Comparison of ENCODE assay signal across 4 worm cellular contexts in genomic region chrII:8830917-8831316, ce11.
TF ChIP-seq lines count a peak whose summit lies in the region.

No protein-coding gene starts in this region.

TF ChIP-seq in whole organism, L1 larva, 84 proteins besides CTCF, POLR2A, EP300 and RAD21:
- TF ChIP-seq fkh-10 (GFP tag; optimal IDR thresholded peaks at IDR 0.05; lab: Kevin White, UChicago), result no peak
- TF ChIP-seq ets-5 (GFP tag; IDR thresholded peaks at IDR 0.05; lab: Robert Waterston, UW), result no peak
- TF ChIP-seq lin-14 (GFP tag; optimal IDR thresholded peaks at IDR 0.05; lab: Kevin White, UChicago), result peak; percentile 42
- TF ChIP-seq pax-3 (tag; optimal IDR thresholded peaks at IDR 0.05; lab: Kevin White, UChicago), result no peak
- no peak for TF ChIP-seq lin-35 (GFP tag; optimal IDR thresholded peaks at IDR 0.05; lab: Kevin White, UChicago)
- no peak for TF ChIP-seq nhr-76 (tag; optimal IDR thresholded peaks at IDR 0.05; lab: Kevin White, UChicago)
TF ChIP-seq in whole organism, L1 larva: peak in this region for 1.

TF ChIP-seq in whole organism, L4 larva, 104 proteins besides CTCF, POLR2A, EP300 and RAD21:
- TF ChIP-seq nhr-25 (tag; optimal IDR thresholded peaks at IDR 0.05; lab: Kevin White, UChicago; ENCODE audit: borderline replicate concordance, insufficient read depth) (no peak), aha-1 (tag; lab: Kevin White, UChicago) (peak; percentile 20), ctbp-1 (GFP tag; IDR thresholded peaks at IDR 0.05; lab: Robert Waterston, UW) (0 out of 2 replicates have a peak, but pooled peaks have one; percentile 37)

TF ChIP-seq in whole organism, late embryonic, 69 proteins besides CTCF, POLR2A, EP300 and RAD21:
- TF ChIP-seq unc-42 (tag; optimal IDR thresholded peaks at IDR 0.05; lab: Kevin White, UChicago) (peak; percentile 63), pag-3 (tag; optimal IDR thresholded peaks at IDR 0.05; lab: Kevin White, UChicago; ENCODE audit: borderline replicate concordance) (no peak), ceh-2 (tag; optimal IDR thresholded peaks at IDR 0.05; lab: Kevin White, UChicago) (no peak), elt-4 (tag; optimal IDR thresholded peaks at IDR 0.05; lab: Kevin White, UChicago) (no peak), syd-9 (tag; optimal IDR thresholded peaks at IDR 0.05; lab: Kevin White, UChicago) (no peak)

TF ChIP-seq in whole organism, mixed stage, embryonic, 35 proteins besides CTCF, POLR2A, EP300 and RAD21:
- no peak for TF ChIP-seq lin-32 (GFP tag; optimal IDR thresholded peaks at IDR 0.05; lab: Kevin White, UChicago)
- peak; percentile 65 for TF ChIP-seq ces-1 (GFP tag; optimal IDR thresholded peaks at IDR 0.05; lab: Kevin White, UChicago)

Comparison
In these comparisons a context has a peak if more than half of its experiments do, and no peak if none do; other contexts are left out.
1. Of the 29 proteins assayed by ChIP-seq in both whole organism, L4 larva and whole organism, L1 larva: peak only in whole organism, L4 larva: aha-1; only in whole organism, L1 larva: none; in both: none; in neither: 28.